Worm (Caenorhabditis elegans) whole organism, L2 larva: ENCODE results near the gene F59B2.15.

Source experiments
- ama-1 ChIP-seq: fragments of 150-350 bp; optimal IDR thresholded peaks from 2 replicates; lab custom pipeline; 2018; ENCODE audit warnings: inconsistent platforms
- lsy-2 ChIP-seq, 2 experiments: fragments of 150-350 bp in 1 of 2; sonication (generic microtip) in 1 of 2; optimal IDR thresholded peaks; 2 replicates each; lab custom pipeline; 2014 to 2017; ENCODE audit warnings: missing biosample characterization in 2 of 2, missing genetic modification characterization in 2 of 2
- mbf-1 ChIP-seq: sonication (generic microtip); optimal IDR thresholded peaks from 2 replicates; lab custom pipeline; 2017; ENCODE audit warnings: missing biosample characterization, missing genetic modification characterization
- nhr-11 ChIP-seq: fragments of 150-350 bp; optimal IDR thresholded peaks from 2 replicates; lab custom pipeline; 2014; ENCODE audit warnings: missing biosample characterization, missing genetic modification characterization
- nhr-23 ChIP-seq: fragments of 150-350 bp; optimal IDR thresholded peaks from 2 replicates; lab custom pipeline; 2014; ENCODE audit warnings: missing biosample characterization, missing genetic modification reagents, missing genetic modification characterization
- nhr-25 ChIP-seq: fragments of 150-350 bp; sonication (generic microtip); optimal IDR thresholded peaks from 3 replicates; lab custom pipeline; 2014; ENCODE audit warnings: missing biosample characterization, missing genetic modification characterization
- snpc-4 ChIP-seq: fragments of 150-350 bp; optimal IDR thresholded peaks from 2 replicates; lab custom pipeline; 2014; ENCODE audit warnings: missing biosample characterization, missing genetic modification characterization
- unc-62 ChIP-seq: fragments of 150-350 bp; optimal IDR thresholded peaks from 2 replicates; lab custom pipeline; 2014; ENCODE audit warnings: missing biosample characterization, missing genetic modification reagents, missing genetic modification characterization
- ztf-11 ChIP-seq: sonication (generic microtip); optimal IDR thresholded peaks from 2 replicates; lab custom pipeline; 2017; ENCODE audit warnings: missing biosample characterization, missing genetic modification characterization

- TF ChIP-seq lsy-2 (tag; optimal IDR thresholded peaks at IDR 0.05; lab: Kevin White, UChicago) = no peak
- TF ChIP-seq ztf-11 (tag; lab: Kevin White, UChicago) = no peak
- TF ChIP-seq snpc-4 (tag; lab: Kevin White, UChicago) = no peak
- no peak for TF ChIP-seq nhr-11 (tag; lab: Kevin White, UChicago)
- no peak for TF ChIP-seq unc-62
- TF ChIP-seq mbf-1 (tag; lab: Kevin White, UChicago) = no peak
- no peak for TF ChIP-seq nhr-23 (tag; lab: Kevin White, UChicago)
- TF ChIP-seq ama-1 = no peak
- TF ChIP-seq nhr-25 (tag; lab: Kevin White, UChicago) = no peak
Observed at ce11 chrIII:8962475-8962874, 40.0 kb downstream of the F59B2.15 start.
